Fruit fly (Drosophila melanogaster): ENCODE measurements around the gene Ada3.

The Ada3 gene

DNA sequence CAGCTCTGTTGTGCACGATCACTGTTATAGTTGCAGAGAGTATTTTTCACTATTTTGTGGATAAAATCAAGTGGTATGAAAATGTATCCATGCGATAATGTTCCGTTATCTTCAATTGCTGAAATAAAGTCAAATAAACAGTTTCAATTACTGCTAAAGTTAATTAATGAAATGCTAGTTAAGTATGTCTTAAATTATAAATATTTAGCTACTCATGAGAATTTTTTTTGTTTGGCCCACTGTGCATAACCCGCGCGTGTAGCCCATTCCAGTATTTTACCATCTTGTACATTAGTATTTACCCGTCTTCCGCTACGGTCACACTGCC, at the start of gene Ada3 (continued):
- TF ChIP-seq CG8924 (tag; optimal IDR thresholded peaks at IDR 0.05), result peak; percentile 75
- peak; percentile 79; the same call in 1 of the 2 replicates for TF ChIP-seq Rfx (GFP tag; IDR thresholded peaks at IDR 0.05)
- TF ChIP-seq CG12391 (tag; optimal IDR thresholded peaks at IDR 0.05), result peak; percentile 78
- TF ChIP-seq scrt (GFP tag; optimal IDR thresholded peaks at IDR 0.05), result no peak
- no peak for TF ChIP-seq CG7963 (GFP tag; IDR thresholded peaks at IDR 0.05; ENCODE audit: partially characterized antibody)
- no peak for TF ChIP-seq hbn (GFP tag; IDR thresholded peaks at IDR 0.05; ENCODE audit: partially characterized antibody)
- TF ChIP-seq CG11723 (GFP tag; optimal IDR thresholded peaks at IDR 0.05), result peak; percentile 50
- peak; percentile 70 for TF ChIP-seq CG1603 (tag; optimal IDR thresholded peaks at IDR 0.05)
- no peak for TF ChIP-seq rib (GFP tag; IDR thresholded peaks at IDR 0.05)
- TF ChIP-seq CG31224 (GFP tag; IDR thresholded peaks at IDR 0.05), result peak; percentile 59; the same call in 1 of the 2 replicates
- no peak for TF ChIP-seq sima (GFP tag; optimal IDR thresholded peaks at IDR 0.05)
- TF ChIP-seq Dip3 (GFP tag; optimal IDR thresholded peaks at IDR 0.05), result peak; percentile 83
- TF ChIP-seq kay (GFP tag; optimal IDR thresholded peaks at IDR 0.05), result peak; percentile 27
- TF ChIP-seq HLH54F (GFP tag; optimal IDR thresholded peaks at IDR 0.05), result peak; percentile 75
- TF ChIP-seq pan (optimal IDR thresholded peaks at IDR 0.05), result no peak
- peak in 1 of 2 experiments; percentile 82 for TF ChIP-seq pan (GFP tag; optimal IDR thresholded peaks at IDR 0.05 in 1 of 2, IDR thresholded peaks at IDR 0.05 in 1 of 2)
- TF ChIP-seq HmgD (GFP tag; optimal IDR thresholded peaks at IDR 0.05), result no peak
- TF ChIP-seq CG10366 (GFP tag; IDR thresholded peaks at IDR 0.05), result peak; percentile 20; the same call in 1 of the 2 replicates
- TF ChIP-seq CG10147 (GFP tag; optimal IDR thresholded peaks at IDR 0.05), result peak; percentile 31
- peak; percentile 61 for TF ChIP-seq CG1792 (GFP tag; optimal IDR thresholded peaks at IDR 0.05)
- TF ChIP-seq HLH4C (GFP tag; IDR thresholded peaks at IDR 0.05; ENCODE audit: partially characterized antibody), result no peak
- peak; percentile 5 for TF ChIP-seq slp2 (GFP tag; optimal IDR thresholded peaks at IDR 0.05)
- TF ChIP-seq Opbp (GFP tag; IDR thresholded peaks at IDR 0.05; ENCODE audit: partially characterized antibody), result no peak
- TF ChIP-seq Meics (GFP tag; optimal IDR thresholded peaks at IDR 0.05), result peak; percentile 75
- TF ChIP-seq tin (GFP tag; optimal IDR thresholded peaks at IDR 0.05), result peak; percentile 78
- TF ChIP-seq HLHmδ (GFP tag; optimal IDR thresholded peaks at IDR 0.05), result no peak
- TF ChIP-seq slbo (GFP tag; IDR thresholded peaks at IDR 0.05), result peak; percentile 76
- peak; percentile 52 for TF ChIP-seq CG10654 (GFP tag; optimal IDR thresholded peaks at IDR 0.05)
- no peak for TF ChIP-seq dati (GFP tag; IDR thresholded peaks at IDR 0.05)
- peak; percentile 32 for TF ChIP-seq nom (GFP tag; optimal IDR thresholded peaks at IDR 0.05)
- TF ChIP-seq Elba2 (GFP tag; optimal IDR thresholded peaks at IDR 0.05), result peak; percentile 36
- peak; percentile 82 for TF ChIP-seq pnt (GFP tag; optimal IDR thresholded peaks at IDR 0.05)
- peak; percentile 27 for TF ChIP-seq grn (GFP tag; optimal IDR thresholded peaks at IDR 0.05)
- peak; percentile 60; the same call in 2 of the 3 replicates for TF ChIP-seq CG7357 (GFP tag; IDR thresholded peaks at IDR 0.05)
- peak; percentile 65 for TF ChIP-seq BtbVII (GFP tag; optimal IDR thresholded peaks at IDR 0.05)
- TF ChIP-seq CG6813 (GFP tag; optimal IDR thresholded peaks at IDR 0.05), result no peak
- peak; percentile 41 for TF ChIP-seq CG11398 (GFP tag; optimal IDR thresholded peaks at IDR 0.05)
- TF ChIP-seq CG11696 (GFP tag; IDR thresholded peaks at IDR 0.05), result no peak
- TF ChIP-seq Hey (tag; optimal IDR thresholded peaks at IDR 0.05), result peak; percentile 37
- peak; percentile 39 for TF ChIP-seq Dek (tag; optimal IDR thresholded peaks at IDR 0.05)
- no peak for TF ChIP-seq ato (GFP tag; IDR thresholded peaks at IDR 0.05; ENCODE audit: partially characterized antibody)
- no peak for TF ChIP-seq Trl (optimal IDR thresholded peaks at IDR 0.05)
- peak; percentile 73 for TF ChIP-seq Trl (GFP tag; optimal IDR thresholded peaks at IDR 0.05)
- TF ChIP-seq ind (GFP tag; optimal IDR thresholded peaks at IDR 0.05), result peak; percentile 82
- TF ChIP-seq CG7745 (tag; optimal IDR thresholded peaks at IDR 0.05), result no peak
- TF ChIP-seq CG11093 (GFP tag; IDR thresholded peaks at IDR 0.05), result peak; percentile 50; the same call in 1 of the 3 replicates
- TF ChIP-seq CG4854 (GFP tag; optimal IDR thresholded peaks at IDR 0.05), result peak; percentile 52
- TF ChIP-seq Deaf1 (tag; optimal IDR thresholded peaks at IDR 0.05), result peak; percentile 48
- peak in 1 of 2 experiments; percentile 34 for TF ChIP-seq crp (GFP tag; optimal IDR thresholded peaks at IDR 0.05)
- TF ChIP-seq CG30403 (GFP tag; optimal IDR thresholded peaks at IDR 0.05), result peak; percentile 87
- TF ChIP-seq CG15269 (tag; optimal IDR thresholded peaks at IDR 0.05), result peak; percentile 69

All from whole organism, embryonic.